Fruit fly (Drosophila melanogaster) whole organism, adult: ENCODE results near the gene CG2961.

Experiments used
- CG11617 ChIP-seq: fragments of 200-800 bp; sonication (Bioruptor generic); optimal IDR thresholded peaks from 2 replicates; lab custom pipeline; 2017; ENCODE audit warnings: mild to moderate bottlenecking, missing biosample characterization, missing genetic modification reagents, missing genetic modification characterization
- CG14711 ChIP-seq: fragments of 200-800 bp; sonication (Bioruptor generic); optimal IDR thresholded peaks from 2 replicates; lab custom pipeline; 2018; ENCODE audit warnings: missing biosample characterization, mild to moderate bottlenecking, missing genetic modification characterization, moderate library complexity
- CG5204 ChIP-seq: fragments of 200-800 bp; sonication (Bioruptor generic); optimal IDR thresholded peaks from 2 replicates; lab custom pipeline; 2016; ENCODE audit warnings: missing biosample characterization, missing genetic modification characterization
- Clk ChIP-seq: fragments of 200-800 bp; sonication (Bioruptor generic); optimal IDR thresholded peaks from 2 replicates; lab custom pipeline; 2017; ENCODE audit warnings: missing biosample characterization, missing genetic modification characterization
- Crg-1 ChIP-seq: fragments of 200-800 bp; sonication (Bioruptor generic); optimal IDR thresholded peaks from 2 replicates; lab custom pipeline; 2016; ENCODE audit warnings: missing biosample characterization, missing genetic modification characterization
- Hr96 ChIP-seq: fragments of 200-800 bp; sonication (Bioruptor generic); optimal IDR thresholded peaks from 2 replicates; lab custom pipeline; 2016; ENCODE audit warnings: missing biosample characterization, missing genetic modification characterization
- cnc ChIP-seq, 2 experiments: fragments of >200 bp; optimal IDR thresholded peaks; 2 replicates each; lab custom pipeline; 2017
- kay ChIP-seq: fragments of 200-800 bp; sonication (Bioruptor generic); peaks from one replicate; lab custom pipeline; 2016; ENCODE audit warnings: missing biosample characterization, missing genetic modification characterization, borderline replicate concordance
- pad ChIP-seq: fragments of 200-800 bp; sonication (Bioruptor generic); optimal IDR thresholded peaks from 3 replicates; lab custom pipeline; 2017; ENCODE audit warnings: missing biosample characterization, missing genetic modification characterization, mild to moderate bottlenecking, moderate library complexity, missing genetic modification reagents
- tj ChIP-seq: fragments of 200-800 bp; sonication (Bioruptor generic); optimal IDR thresholded peaks from 3 replicates; lab custom pipeline; 2017; ENCODE audit warnings: missing biosample characterization, mild to moderate bottlenecking, missing genetic modification characterization, moderate library complexity
- toe ChIP-seq: fragments of 200-800 bp; sonication (Bioruptor generic); optimal IDR thresholded peaks from 2 replicates; lab custom pipeline; 2016; ENCODE audit warnings: missing biosample characterization, missing genetic modification characterization

DNA sequence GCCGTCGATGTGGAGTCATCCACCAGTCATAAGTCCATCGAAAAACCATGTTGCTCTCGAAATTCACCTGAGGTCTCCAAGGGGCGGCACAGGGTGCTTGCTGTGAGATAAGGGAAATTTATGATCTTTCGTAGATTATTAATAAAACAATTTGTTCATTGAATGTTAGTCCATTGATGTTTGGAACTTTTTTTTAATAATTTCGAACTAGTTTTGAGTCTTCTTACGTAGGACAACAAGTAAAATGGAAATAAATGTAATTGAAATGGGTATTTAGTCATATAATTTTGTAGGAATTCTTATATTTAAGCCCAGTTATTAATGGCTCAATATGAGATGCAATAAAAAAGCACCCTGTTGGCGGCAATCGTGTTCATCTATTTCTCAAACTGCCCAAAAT is 383 bp downstream of the CG2961 start:
- TF ChIP-seq CG5204 (GFP tag; lab: Kevin White, UChicago) (no peak), CG14711 (tag; lab: Kevin White, UChicago) (no peak), toe (GFP tag; lab: Kevin White, UChicago) (no peak), Hr96 (GFP tag; lab: Kevin White, UChicago) (no peak), Clk (GFP tag; lab: Kevin White, UChicago) (no peak), kay (GFP tag; lab: Kevin White, UChicago) (no peak), pad (no peak), CG11617 (GFP tag; lab: Kevin White, UChicago) (no peak), tj (GFP tag; lab: Kevin White, UChicago) (no peak), Crg-1 (GFP tag; lab: Kevin White, UChicago) (no peak), cnc (optimal IDR thresholded peaks at IDR 0.05; lab: Kevin White, UChicago) (no peak)
